Worm (Caenorhabditis elegans): Measurements from ENCODE around the gene M01D1.12.
"Not testable (repeated sequence)": the region's sequence is repeated elsewhere in the genome, so short reads cannot be mapped to it uniquely, and the experiment has no call there.

The M01D1.12 gene

ce11 chrII:991300-991699, 35.5 kb upstream of the M01D1.12 start, which contains the start of gene fbxc-42 (continued):
- TF ChIP-seq cebp-2 (GFP tag; IDR thresholded peaks at IDR 0.05) = no peak

- not testable (repeated sequence) for TF ChIP-seq snpc-3.4, rec-8, xnd-1 (tag; optimal IDR thresholded peaks at IDR 0.05)
Measured at ce11 chrII:994231-994630, 32.5 kb upstream of the M01D1.12 start, which contains the start of gene F45D11.7. Gene F45D11.7 (plus strand): TSS chrII:994531.

- not testable (repeated sequence) for TF ChIP-seq mel-28 (tag; optimal IDR thresholded peaks at IDR 0.05; ENCODE audit: borderline replicate concordance); snpc-1.3 (tag; optimal IDR thresholded peaks at IDR 0.05; ENCODE audit: insufficient read depth); F57A8.1 (GFP tag; optimal IDR thresholded peaks at IDR 0.05)
Measured at ce11 chrII:996112-996511, 30.7 kb upstream of the M01D1.12 start, which contains the start of gene F45D11.11. Gene F45D11.11 (minus strand): TSS chrII:996212.

- TF ChIP-seq F10E7.11 (tag; optimal IDR thresholded peaks at IDR 0.05) (no peak), aptf-3 (GFP tag; IDR thresholded peaks at IDR 0.05) (no peak), nfya-2 (GFP tag; IDR thresholded peaks at IDR 0.05) (no peak), nhr-179 (tag; optimal IDR thresholded peaks at IDR 0.05) (no peak), nhr-120 (GFP tag; IDR thresholded peaks at IDR 0.05) (no peak), let-526 (GFP tag; IDR thresholded peaks at IDR 0.05) (no peak), T26A5.8 (tag; optimal IDR thresholded peaks at IDR 0.05) (no peak), dox-1 (GFP tag; IDR thresholded peaks at IDR 0.05) (no peak), madf-3 (GFP tag; IDR thresholded peaks at IDR 0.05) (no peak), mes-4 (tag; optimal IDR thresholded peaks at IDR 0.05) (no peak), sptf-2 (GFP tag; optimal IDR thresholded peaks at IDR 0.05) (no peak)
Measured at ce11 chrII:999493-999892, 27.3 kb upstream of the M01D1.12 start, which contains the start of gene fbxb-29. Gene fbxb-29 (minus strand): TSS chrII:999593.

- TF ChIP-seq snpc-1.1 (tag; optimal IDR thresholded peaks at IDR 0.05; ENCODE audit: insufficient read depth) (no peak), unc-130 (GFP tag; optimal IDR thresholded peaks at IDR 0.05) (no peak), mxl-1 (tag; optimal IDR thresholded peaks at IDR 0.05) (no peak), egl-44 (GFP tag; IDR thresholded peaks at IDR 0.05) (no peak), ztf-6 (GFP tag; IDR thresholded peaks at IDR 0.05) (no peak), Y53F4B.3 (GFP tag; IDR thresholded peaks at IDR 0.05) (no peak), T26A5.8 (tag; optimal IDR thresholded peaks at IDR 0.05) (no peak), lsl-1 (GFP tag; optimal IDR thresholded peaks at IDR 0.05) (no peak)
Measured at ce11 chrII:1001351-1001750, 25.4 kb upstream of the M01D1.12 start, which contains the start of the genes fbxb-30 and F45D11.5. Gene fbxb-30 (minus strand): TSS chrII:1001451. Gene F45D11.5 (plus strand): TSS chrII:1001702.

- TF ChIP-seq repo-1 (tag; optimal IDR thresholded peaks at IDR 0.05); bed-1 (GFP tag; IDR thresholded peaks at IDR 0.05); unc-62 (GFP tag; optimal IDR thresholded peaks at IDR 0.05): not testable (repeated sequence)
Measured at ce11 chrII:1006375-1006774, 20.4 kb upstream of the M01D1.12 start, which contains the start of gene F45D11.14. Gene F45D11.14 (minus strand): TSS chrII:1006475.

- TF ChIP-seq xnd-1 (tag; optimal IDR thresholded peaks at IDR 0.05); dox-1 (GFP tag; IDR thresholded peaks at IDR 0.05); zim-3 (tag; optimal IDR thresholded peaks at IDR 0.05): not testable (repeated sequence)
Measured at ce11 chrII:1024684-1025083, 2.1 kb upstream of the M01D1.12 start, which contains the start of gene btb-11. Gene btb-11 (minus strand): TSS chrII:1024784.
